Fruit fly (Drosophila melanogaster) S2 (cell line): Measurements from ENCODE around the gene CG33490.

Source experiments
- CG8478 ChIP-seq: fragments of >200 bp; optimal IDR thresholded peaks from 2 replicates; lab custom pipeline; 2018
- CTCF ChIP-seq, 2 experiments: fragments of >200 bp; optimal IDR thresholded peaks; 2 replicates each; lab custom pipeline; 2018

DNA sequence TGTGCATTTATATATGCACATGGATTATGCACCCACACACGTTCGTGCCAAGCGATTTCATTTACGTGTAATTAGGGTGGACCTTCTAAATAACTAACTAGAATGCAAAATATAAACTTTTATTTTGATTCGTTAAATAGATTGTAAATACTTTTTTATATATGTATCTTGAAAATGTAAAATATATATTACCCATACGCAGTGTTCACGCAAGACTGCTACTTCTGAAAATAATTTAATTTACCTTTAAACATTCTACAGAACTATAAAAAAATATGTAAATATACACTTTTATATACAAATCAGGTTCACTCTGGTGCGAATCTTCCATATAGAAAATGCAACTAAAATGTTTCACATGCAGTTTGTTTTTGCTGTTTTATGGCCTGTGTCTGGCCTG is 19.3 kb upstream of the CG33490 start:
- TF ChIP-seq CG8478 (lab: Kevin White, UChicago): no peak
- no peak for TF ChIP-seq CTCF (optimal IDR thresholded peaks at IDR 0.05; lab: Kevin White, UChicago)
